Worm (Caenorhabditis elegans) whole organism, young adult: ENCODE results near the gene F07E5.12.
"Not testable (repeated sequence)": the region's sequence is repeated elsewhere in the genome, so short reads cannot be mapped to it uniquely, and the experiment has no call there.

Experiments
- D2030.7 ChIP-seq: fragments of 200-800 bp; sonication (Bioruptor generic); IDR thresholded peaks from 2 replicates; pipeline ENCODE4 v1.3.6; 2022; ENCODE audit warnings: missing genetic modification reagents, missing genetic modification characterization, missing compliant biosample characterization
- F10E7.11 ChIP-seq: sonication (generic microtip); optimal IDR thresholded peaks from 2 replicates; lab custom pipeline; 2017; ENCODE audit warnings: mild to moderate bottlenecking, missing genetic modification characterization, moderate library complexity, missing compliant biosample characterization
- F22D6.2 ChIP-seq: sonication (generic microtip); optimal IDR thresholded peaks from 2 replicates; lab custom pipeline; 2016; ENCODE audit warnings: mild to moderate bottlenecking, missing genetic modification characterization, missing compliant biosample characterization
- Y56A3A.18 ChIP-seq: fragments of 200-800 bp; sonication (Bioruptor generic); IDR thresholded peaks from 2 replicates; pipeline ENCODE4 v1.3.6; 2022; ENCODE audit warnings: missing genetic modification reagents, missing genetic modification characterization, missing compliant biosample characterization
- aptf-2 ChIP-seq: fragments of 200-800 bp; sonication (Bioruptor generic); conservative IDR thresholded peaks from 2 replicates; pipeline ENCODE4 v1.3.6; 2022; ENCODE audit warnings: missing genetic modification reagents, missing genetic modification characterization, missing compliant biosample characterization
- athp-1 ChIP-seq: sonication (generic microtip); optimal IDR thresholded peaks from 2 replicates; lab custom pipeline; 2017; ENCODE audit warnings: mild to moderate bottlenecking, missing genetic modification characterization, missing compliant biosample characterization
- bed-2 ChIP-seq: fragments of 200-800 bp; sonication (Bioruptor generic); IDR thresholded peaks from 2 replicates; pipeline ENCODE4 v1.3.6; 2022; ENCODE audit warnings: missing genetic modification reagents, missing genetic modification characterization, missing compliant biosample characterization
- ceh-100 ChIP-seq: fragments of 200-800 bp; sonication (Bioruptor generic); IDR thresholded peaks from 2 replicates; pipeline ENCODE4 v1.3.6; 2022; ENCODE audit warnings: missing genetic modification reagents, missing genetic modification characterization, missing compliant biosample characterization
- ceh-79 ChIP-seq: sonication (generic microtip); optimal IDR thresholded peaks from 2 replicates; lab custom pipeline; 2017; ENCODE audit warnings: mild to moderate bottlenecking, missing genetic modification characterization, missing compliant biosample characterization
- ceh-91 ChIP-seq: fragments of 200-800 bp; sonication (Bioruptor generic); IDR thresholded peaks from 2 replicates; pipeline ENCODE4 v1.3.6; 2022; ENCODE audit warnings: missing genetic modification reagents, missing genetic modification characterization, missing compliant biosample characterization
- chd-7 ChIP-seq: sonication (generic microtip); optimal IDR thresholded peaks from 2 replicates; lab custom pipeline; 2016; ENCODE audit warnings: mild to moderate bottlenecking, missing genetic modification characterization, moderate library complexity, missing compliant biosample characterization
- dox-1 ChIP-seq: fragments of 200-800 bp; sonication (Bioruptor generic); IDR thresholded peaks from 2 replicates; pipeline ENCODE4 v1.3.6; 2022; ENCODE audit warnings: missing genetic modification reagents, missing genetic modification characterization, missing compliant biosample characterization
- hsf-1 ChIP-seq: fragments of 200-800 bp; sonication (Bioruptor generic); IDR thresholded peaks from 2 replicates; pipeline ENCODE4 v1.3.6; 2022; ENCODE audit warnings: missing genetic modification reagents, missing genetic modification characterization, missing compliant biosample characterization
- let-607 ChIP-seq, 2 experiments: fragments of 200-800 bp in 1 of 2; sonication (Bioruptor generic) in 1 of 2; sonication (generic microtip) in 1 of 2; optimal IDR thresholded peaks; 2 replicates each; lab custom pipeline; 2016 to 2018; ENCODE audit warnings: mild to moderate bottlenecking in 2 of 2, missing compliant biosample characterization in 2 of 2, missing genetic modification characterization in 2 of 2, moderate library complexity in 2 of 2, missing genotype in 1 of 2
- lin-26 ChIP-seq: fragments of 200-800 bp; sonication (Bioruptor generic); IDR thresholded peaks from 2 replicates; pipeline ENCODE4 v1.3.6; 2022; ENCODE audit warnings: missing genetic modification reagents, missing genetic modification characterization, missing compliant biosample characterization
- lin-54 ChIP-seq: fragments of 200-800 bp; sonication (Bioruptor generic); optimal IDR thresholded peaks from 2 replicates; lab custom pipeline; 2018; ENCODE audit warnings: mild to moderate bottlenecking, missing genetic modification characterization, missing compliant biosample characterization
- lir-1 ChIP-seq: fragments of 200-800 bp; sonication (Bioruptor generic); conservative IDR thresholded peaks from 2 replicates; pipeline ENCODE4 v1.3.6; 2022; ENCODE audit warnings: missing genetic modification reagents, missing genetic modification characterization, missing compliant biosample characterization
- lsl-1 ChIP-seq: fragments of 200-800 bp; sonication (Bioruptor generic); optimal IDR thresholded peaks from 2 replicates; lab custom pipeline; 2018; ENCODE audit warnings: mild to moderate bottlenecking, missing genetic modification characterization, moderate library complexity, missing compliant biosample characterization
- madf-10 ChIP-seq: sonication (generic microtip); optimal IDR thresholded peaks from 2 replicates; lab custom pipeline; 2016; ENCODE audit warnings: mild to moderate bottlenecking, missing genetic modification characterization, missing compliant biosample characterization
- madf-6 ChIP-seq: fragments of 200-800 bp; sonication (Bioruptor generic); IDR thresholded peaks from 2 replicates; pipeline ENCODE4 v1.3.6; 2022; ENCODE audit warnings: missing genetic modification reagents, missing genetic modification characterization, missing compliant biosample characterization
- nfyb-1 ChIP-seq: fragments of 200-800 bp; sonication (Bioruptor generic); IDR thresholded peaks from 2 replicates; pipeline ENCODE4 v1.3.6; 2022; ENCODE audit warnings: missing genetic modification reagents, missing genetic modification characterization, missing compliant biosample characterization
- nhr-179 ChIP-seq: sonication (generic microtip); optimal IDR thresholded peaks from 2 replicates; lab custom pipeline; 2016; ENCODE audit warnings: mild to moderate bottlenecking, missing genetic modification characterization, missing compliant biosample characterization
- pha-4 ChIP-seq: fragments of 150-350 bp; sonication (generic microtip); optimal IDR thresholded peaks from 2 replicates; lab custom pipeline; 2014; ENCODE audit warnings: missing biosample characterization, missing genetic modification reagents, missing genetic modification characterization
- rcor-1 ChIP-seq: fragments of 200-800 bp; sonication (Bioruptor generic); IDR thresholded peaks from 2 replicates; pipeline ENCODE4 v1.3.6; 2022; ENCODE audit warnings: missing genetic modification reagents, missing genetic modification characterization, missing compliant biosample characterization
- rpc-1 ChIP-seq, 2 experiments: fragments of 150-350 bp in 1 of 2; sonication (generic microtip) in 1 of 2; optimal IDR thresholded peaks; 2 replicates each; lab custom pipeline; 2014 to 2018; ENCODE audit warnings: missing biosample characterization in 1 of 2, missing genetic modification characterization in 1 of 2, missing genetic modification reagents in 1 of 2, missing genotype in 1 of 2
- snpc-3.4 ChIP-seq: sonication (generic microtip); optimal IDR thresholded peaks from 2 replicates; lab custom pipeline; 2017; ENCODE audit warnings: missing genetic modification characterization, mild to moderate bottlenecking, missing compliant biosample characterization, antibody characterized with exemption, moderate library complexity, missing genotype, missing genetic modification reagents
- sptf-2 ChIP-seq: fragments of 200-800 bp; sonication (Bioruptor generic); optimal IDR thresholded peaks from 2 replicates; lab custom pipeline; 2018; ENCODE audit warnings: mild to moderate bottlenecking, missing genetic modification characterization, missing compliant biosample characterization
- tbp1 ChIP-seq: fragments of 200-800 bp; sonication (Bioruptor generic); optimal IDR thresholded peaks from 2 replicates; lab custom pipeline; 2018; ENCODE audit warnings: mild to moderate bottlenecking, missing genetic modification characterization, missing compliant biosample characterization
- ztf-18 ChIP-seq: sonication (generic microtip); optimal IDR thresholded peaks from 2 replicates; lab custom pipeline; 2016; ENCODE audit warnings: missing genotype, mild to moderate bottlenecking, missing genetic modification characterization, missing compliant biosample characterization
- ztf-6 ChIP-seq: fragments of 200-800 bp; sonication (Bioruptor generic); IDR thresholded peaks from 2 replicates; pipeline ENCODE4 v1.3.6; 2022; ENCODE audit warnings: missing genetic modification reagents, missing genetic modification characterization, missing compliant biosample characterization

The F07E5.12 gene

DNA sequence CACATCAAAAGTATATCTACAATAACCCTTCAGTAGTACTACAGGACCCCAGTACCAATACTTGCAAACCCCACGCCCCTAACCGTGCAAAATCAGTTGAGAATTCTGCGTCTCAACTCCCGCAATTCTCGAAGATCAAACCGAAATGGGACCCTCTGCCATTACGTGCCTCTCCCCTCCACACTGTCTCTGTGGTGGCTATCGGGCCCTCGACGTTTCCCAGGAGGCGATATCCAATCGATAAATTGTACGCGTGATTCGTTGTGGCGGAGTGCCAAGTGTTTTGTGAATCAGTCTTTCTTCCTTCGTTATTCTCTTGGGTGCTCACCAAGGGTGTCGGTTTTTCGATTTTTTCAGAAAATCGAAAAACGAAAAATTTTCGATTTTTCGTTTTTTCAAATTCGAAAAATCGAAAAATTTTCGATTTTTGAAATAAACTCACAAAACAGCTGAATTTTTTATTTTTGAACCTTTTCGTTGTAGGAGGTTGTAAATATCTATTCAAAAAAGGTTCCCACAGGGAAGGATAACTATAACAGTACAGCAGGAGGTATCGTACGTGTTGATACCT is at the start of gene F07E5.12:
Gene F07E5.12 (plus strand): TSS at position 521 of the 571 bp plus-strand sequence.
- TF ChIP-seq hsf-1 (GFP tag; lab: Robert Waterston, UW) (0 out of 2 replicates have a peak, but pooled peaks have one; percentile 17), aptf-2 (GFP tag; lab: Robert Waterston, UW) (peak; percentile 83)

DNA sequence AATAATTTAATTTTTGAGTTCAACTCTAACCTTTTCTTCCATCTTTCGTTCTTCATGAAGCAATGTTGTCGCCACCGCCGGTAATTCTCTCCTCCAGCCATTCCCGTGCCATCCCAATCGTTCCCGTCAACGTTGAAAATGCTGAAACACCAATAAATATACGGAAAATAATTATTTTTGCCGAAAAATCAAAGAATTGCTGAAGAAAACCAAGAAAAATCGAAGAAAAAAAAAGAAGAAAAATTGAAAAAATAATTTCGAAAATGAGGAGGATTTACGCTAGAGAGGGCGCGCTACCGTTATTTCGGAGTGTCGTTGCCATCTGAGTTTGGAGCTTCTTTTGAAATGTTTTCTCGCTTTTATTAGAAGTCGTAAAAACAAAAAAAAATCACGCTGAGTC is 44.3 kb upstream of the F07E5.12 start, which contains the start of gene cya-2:
Gene cya-2 (minus strand): TSS at position 101 of the 400 bp plus-strand sequence.
- TF ChIP-seq Y56A3A.18 (GFP tag; lab: Robert Waterston, UW); snpc-3.4 (tag; lab: Kevin White, UChicago); ztf-6 (GFP tag; lab: Robert Waterston, UW): not testable (repeated sequence)

DNA sequence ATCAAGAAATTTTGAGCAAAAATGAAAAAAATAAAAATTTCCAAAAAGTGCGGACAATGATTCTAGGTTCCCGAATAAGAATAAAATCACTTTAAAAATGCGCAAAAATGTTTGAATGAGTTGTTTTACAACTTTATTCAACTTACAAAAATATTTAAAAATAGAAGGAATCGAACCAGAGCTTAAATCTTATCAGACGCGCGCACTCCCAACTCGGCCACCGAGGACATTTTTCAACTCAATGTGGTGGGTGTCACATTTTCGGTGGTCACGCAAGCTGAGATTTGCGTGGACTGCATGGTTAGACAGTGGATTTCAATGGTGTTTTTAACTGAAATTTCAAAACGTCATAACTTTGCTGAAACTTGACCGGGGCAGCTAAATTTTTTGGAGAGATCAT is 43.1 kb upstream of the F07E5.12 start:
- TF ChIP-seq tbp1 = peak; percentile 65
- peak; percentile 62; the same call in 1 of the 2 replicates for TF ChIP-seq lin-26 (GFP tag; lab: Robert Waterston, UW)
- not testable (repeated sequence) for TF ChIP-seq rpc-1 (optimal IDR thresholded peaks at IDR 0.05; lab: Kevin White, UChicago)
- TF ChIP-seq rpc-1 (tag; optimal IDR thresholded peaks at IDR 0.05; lab: Kevin White, UChicago) = peak; percentile 28

DNA sequence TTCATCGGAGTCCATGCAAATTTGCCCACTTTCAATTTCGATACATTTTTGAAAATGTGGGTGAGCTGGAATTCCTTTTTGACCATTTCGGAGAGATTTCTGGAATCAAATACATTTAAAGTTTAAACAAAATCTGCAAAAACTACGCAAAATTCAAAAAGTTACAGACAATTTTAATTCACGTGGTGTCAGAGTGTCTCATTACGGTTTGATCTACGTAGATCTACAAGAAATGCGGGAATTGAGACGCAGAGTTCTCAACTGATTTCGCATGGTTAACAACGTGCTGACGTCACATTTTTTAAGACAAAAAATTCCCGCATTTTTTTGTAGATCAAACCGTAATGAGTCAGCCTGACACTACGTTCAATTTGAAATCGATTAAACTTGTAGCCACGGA is 41.2 kb upstream of the F07E5.12 start, which contains the start of gene bath-21:
Gene bath-21 (minus strand): TSS at position 101 of the 400 bp plus-strand sequence.
- TF ChIP-seq pha-4 (tag; lab: Kevin White, UChicago) = no peak
- no peak for TF ChIP-seq ceh-91 (GFP tag; lab: Robert Waterston, UW)
- TF ChIP-seq lin-54 = no peak
- no peak for TF ChIP-seq nhr-179
- no peak for TF ChIP-seq dox-1 (GFP tag; lab: Robert Waterston, UW)
- TF ChIP-seq bed-2 (GFP tag; lab: Robert Waterston, UW) = no peak
- no peak for TF ChIP-seq ceh-79 (tag; lab: Kevin White, UChicago)
- TF ChIP-seq rcor-1 (GFP tag; lab: Robert Waterston, UW) = no peak
- TF ChIP-seq F10E7.11 = no peak
- TF ChIP-seq ztf-18 (tag; lab: Kevin White, UChicago) = no peak
- no peak for TF ChIP-seq nfyb-1
- no peak for TF ChIP-seq F22D6.2
- TF ChIP-seq ceh-100 = no peak
- TF ChIP-seq chd-7 = no peak
- no peak for TF ChIP-seq let-607 (tag; optimal IDR thresholded peaks at IDR 0.05; lab: Kevin White, UChicago)
- no peak for TF ChIP-seq Y56A3A.18 (GFP tag; lab: Robert Waterston, UW)
- TF ChIP-seq lir-1 (GFP tag; lab: Robert Waterston, UW) = no peak

DNA sequence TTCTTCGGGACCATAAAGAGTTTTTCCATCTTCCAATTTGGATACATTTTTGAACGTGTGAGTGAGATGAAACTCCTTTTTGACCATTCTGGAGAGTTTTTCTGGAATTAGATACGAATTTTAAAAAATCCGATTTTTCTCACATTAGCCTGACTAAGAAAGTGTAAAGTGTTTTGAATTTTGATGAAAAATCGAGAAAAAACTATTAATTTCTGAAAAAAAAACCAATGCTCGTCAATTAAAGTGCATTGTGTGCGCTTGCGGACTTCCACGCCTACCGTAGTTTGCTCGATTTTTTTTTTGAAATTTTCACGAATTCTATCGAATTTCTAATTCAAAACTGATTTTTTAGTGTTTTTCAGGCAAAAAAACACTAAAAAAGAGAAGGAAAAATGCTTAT is 39.1 kb upstream of the F07E5.12 start, which contains the start of gene bath-1:
Gene bath-1 (minus strand): TSS at position 101 of the 400 bp plus-strand sequence.
- TF ChIP-seq lsl-1 (GFP tag; lab: Kevin White, UChicago) (peak; percentile 39), nfyb-1 (no peak)

DNA sequence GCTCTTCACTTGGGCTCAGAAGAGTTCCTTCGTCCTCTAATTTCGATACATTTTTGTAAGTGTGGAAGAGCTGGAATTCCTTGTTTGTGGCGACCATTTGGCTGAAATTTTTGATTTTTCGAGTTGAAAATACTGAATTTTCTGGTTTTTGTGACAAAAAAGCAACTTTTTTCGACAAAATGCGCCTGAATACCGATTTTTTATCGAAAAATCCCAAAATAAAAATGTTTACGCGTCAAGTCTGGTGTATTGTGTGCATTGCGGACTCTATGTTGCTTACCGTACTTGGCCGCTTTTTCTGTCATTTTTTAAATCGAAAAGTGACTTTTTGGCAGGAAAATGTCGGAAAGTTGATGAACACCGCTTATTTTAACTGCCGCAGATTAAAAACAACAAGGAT is 37.4 kb upstream of the F07E5.12 start, which contains the start of gene bath-3:
Gene bath-3 (minus strand): TSS at position 101 of the 400 bp plus-strand sequence.
- TF ChIP-seq athp-1 (tag; lab: Kevin White, UChicago) = peak; percentile 15
- peak; percentile 57 for TF ChIP-seq lsl-1 (GFP tag; lab: Kevin White, UChicago)
- no peak for TF ChIP-seq ztf-18 (tag; lab: Kevin White, UChicago)

DNA sequence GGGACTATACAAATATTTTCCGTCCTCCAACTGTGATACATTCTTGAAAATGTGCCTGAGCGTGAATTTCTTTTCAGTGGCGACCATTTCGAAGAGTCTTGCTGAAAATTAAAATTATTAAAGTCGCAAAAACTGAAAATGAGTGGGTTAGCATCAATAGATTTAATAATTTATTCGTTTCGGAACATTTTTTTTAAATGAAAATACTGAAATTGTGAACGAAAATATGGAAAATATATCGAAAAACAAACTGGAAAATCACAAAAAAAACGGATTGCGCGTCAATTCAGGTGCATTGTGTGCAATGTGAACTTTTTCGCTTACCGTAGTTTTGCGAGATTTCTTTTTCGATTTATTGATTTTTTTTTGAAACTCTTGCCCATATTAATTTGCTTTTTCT is 35.9 kb upstream of the F07E5.12 start, which contains the start of gene bath-5:
Gene bath-5 (minus strand): TSS at position 101 of the 400 bp plus-strand sequence.
- peak; percentile 40; the same call in 1 of the 2 replicates for TF ChIP-seq D2030.7 (GFP tag; lab: Robert Waterston, UW)
- no peak for TF ChIP-seq sptf-2 (GFP tag; lab: Kevin White, UChicago)
- no peak for TF ChIP-seq ztf-18 (tag; lab: Kevin White, UChicago)
- peak; percentile 82 for TF ChIP-seq lsl-1 (GFP tag; lab: Kevin White, UChicago)
- peak; percentile 42; the same call in 1 of the 2 replicates for TF ChIP-seq madf-6 (GFP tag; lab: Robert Waterston, UW)
- TF ChIP-seq madf-10 = no peak
